Worm (Caenorhabditis elegans): ENCODE data around the gene srb-11.
A peak's percentile ranks its signal among the peaks of the same experiment; 100 is the strongest.

srb-11 gene

DNA sequence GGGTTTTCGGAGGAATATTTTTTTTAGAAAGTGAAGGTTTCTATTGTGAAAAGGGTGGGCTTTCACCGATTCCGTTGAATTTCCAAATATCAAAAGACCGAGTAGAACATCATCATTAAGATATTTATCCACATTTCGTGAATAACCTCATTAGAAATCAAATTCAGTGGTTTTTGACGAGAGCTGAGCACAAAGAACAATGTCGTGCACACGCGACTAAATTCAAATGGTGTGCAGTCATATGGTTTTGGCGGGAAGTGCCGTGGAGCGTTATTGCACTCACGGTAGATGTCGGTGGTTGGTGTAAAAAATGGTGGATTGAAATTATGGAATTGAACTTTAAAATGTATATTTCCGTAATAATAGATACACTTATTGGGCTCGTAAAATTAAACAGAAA lies 40.0 kb downstream of the srb-11 start:
- TF ChIP-seq ama-1 (optimal IDR thresholded peaks at IDR 0.05) = no peak
- TF ChIP-seq hmg-4 (GFP tag; optimal IDR thresholded peaks at IDR 0.05) = no peak
- no peak for TF ChIP-seq sea-1 (GFP tag; conservative IDR thresholded peaks at IDR 0.05)
- no peak for TF ChIP-seq hmbx-1 (tag; optimal IDR thresholded peaks at IDR 0.05)
- TF ChIP-seq B0310.2 (tag; optimal IDR thresholded peaks at IDR 0.05) = no peak

DNA sequence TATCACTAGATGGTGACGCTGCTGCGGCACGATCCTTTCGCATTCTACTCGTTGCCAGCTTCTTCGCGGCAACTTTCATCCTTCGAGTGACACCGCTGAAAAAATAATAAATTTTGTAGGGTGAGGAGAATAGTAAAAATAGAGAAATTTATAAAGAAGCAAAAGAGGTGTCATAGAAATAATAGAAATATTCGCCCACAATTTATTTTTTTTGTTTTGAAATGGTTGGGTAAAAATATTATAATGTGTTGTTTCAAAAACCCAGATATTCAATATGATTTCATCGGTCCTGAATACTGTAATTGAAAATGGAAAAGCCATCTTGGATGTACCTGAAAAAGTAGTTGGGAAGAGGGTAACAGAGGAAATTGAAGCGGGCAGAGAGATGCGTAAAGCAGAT lies 40.4 kb downstream of the srb-11 start, which contains the start of gene set-1:
set-1 (minus strand) TSS at position 101 of the 400 bp plus-strand sequence.
- TF ChIP-seq ceh-36 (tag; optimal IDR thresholded peaks at IDR 0.05) = no peak
- no peak for TF ChIP-seq ama-1 (optimal IDR thresholded peaks at IDR 0.05)
- TF ChIP-seq ceh-13 (GFP tag; optimal IDR thresholded peaks at IDR 0.05) = no peak
- TF ChIP-seq ets-7 (tag; optimal IDR thresholded peaks at IDR 0.05) = no peak
- TF ChIP-seq tbx-11 (GFP tag; IDR thresholded peaks at IDR 0.05) = no peak
- no peak for TF ChIP-seq hmg-4 (GFP tag; optimal IDR thresholded peaks at IDR 0.05)
- no peak for TF ChIP-seq flt-1 (GFP tag; IDR thresholded peaks at IDR 0.05)
- no peak for TF ChIP-seq hnd-1 (tag; optimal IDR thresholded peaks at IDR 0.05)
- no peak for TF ChIP-seq F13C5.2 (tag; optimal IDR thresholded peaks at IDR 0.05)
- no peak for TF ChIP-seq sea-1 (GFP tag; conservative IDR thresholded peaks at IDR 0.05)
- TF ChIP-seq aly-1 (tag; optimal IDR thresholded peaks at IDR 0.05) = no peak

- TF ChIP-seq scrt-1 (GFP tag; IDR thresholded peaks at IDR 0.05) (no peak), tbx-37 (GFP tag; conservative IDR thresholded peaks at IDR 0.05) (no peak), F13C5.2 (tag; optimal IDR thresholded peaks at IDR 0.05) (no peak), aly-1 (tag; optimal IDR thresholded peaks at IDR 0.05) (no peak), pes-1 (GFP tag; IDR thresholded peaks at IDR 0.05) (no peak), sea-1 (GFP tag; conservative IDR thresholded peaks at IDR 0.05) (no peak), B0310.2 (tag; optimal IDR thresholded peaks at IDR 0.05) (no peak), hmbx-1 (tag; optimal IDR thresholded peaks at IDR 0.05) (no peak), flt-1 (GFP tag; IDR thresholded peaks at IDR 0.05) (no peak), hnd-1 (tag; optimal IDR thresholded peaks at IDR 0.05) (no peak), tra-4 (tag; optimal IDR thresholded peaks at IDR 0.05) (no peak), tbx-11 (GFP tag; IDR thresholded peaks at IDR 0.05) (no peak), ceh-13 (GFP tag; optimal IDR thresholded peaks at IDR 0.05) (no peak), ets-7 (tag; optimal IDR thresholded peaks at IDR 0.05) (no peak), ama-1 (optimal IDR thresholded peaks at IDR 0.05) (no peak), hmg-4 (GFP tag; optimal IDR thresholded peaks at IDR 0.05) (no peak), ceh-36 (tag; optimal IDR thresholded peaks at IDR 0.05) (no peak)
Observed at ce11 chrIII:6450596-6450995, 42.1 kb downstream of the srb-11 start, which contains the start of gene T26A5.6. TSS of gene T26A5.6 (minus strand) at chrIII:6450696.

DNA sequence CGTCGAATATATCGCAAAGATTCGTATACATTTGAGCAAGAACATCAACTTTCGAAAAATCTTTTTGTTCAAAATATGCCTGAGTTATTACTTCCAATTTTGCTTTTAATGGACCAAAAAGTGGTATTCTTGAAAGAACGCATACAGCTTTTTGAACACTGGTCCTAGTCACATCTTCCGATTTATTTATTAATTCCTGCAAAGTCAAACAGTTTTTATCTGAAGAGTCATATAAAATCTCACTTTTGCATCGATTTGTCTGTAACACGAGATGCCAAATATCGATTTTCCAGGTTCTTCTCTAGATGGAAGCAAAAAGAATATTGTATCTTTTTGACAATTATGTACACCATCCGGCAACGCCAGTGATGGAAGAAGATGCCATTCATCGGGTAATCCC lies 42.9 kb downstream of the srb-11 start:
- TF ChIP-seq hnd-1 (tag; optimal IDR thresholded peaks at IDR 0.05) (no peak), pes-1 (GFP tag; IDR thresholded peaks at IDR 0.05) (peak; percentile 34; the same call in 1 of the 2 replicates), ama-1 (optimal IDR thresholded peaks at IDR 0.05) (peak; percentile 70)

DNA sequence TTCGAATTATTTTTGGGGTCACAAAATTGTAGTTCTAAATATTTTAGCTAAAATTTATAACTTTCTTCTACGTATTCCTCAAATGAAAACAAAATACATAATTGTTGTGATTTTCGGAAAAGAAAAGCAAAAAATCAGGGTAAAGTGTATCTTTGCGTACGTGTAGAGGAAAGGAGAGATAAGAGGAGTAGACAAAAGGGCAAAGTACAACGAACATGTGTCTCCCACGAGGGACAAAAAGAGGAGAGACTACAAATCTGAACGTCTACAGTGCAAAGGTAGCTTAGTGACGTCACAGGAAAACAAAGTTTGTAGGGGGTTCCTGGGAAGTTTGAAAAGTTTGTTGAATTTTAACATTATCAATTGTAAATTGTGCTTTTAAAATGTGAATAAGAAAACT lies 45.2 kb downstream of the srb-11 start:
- TF ChIP-seq sea-1 (GFP tag; conservative IDR thresholded peaks at IDR 0.05) (0 out of 2 replicates have a peak, but pooled peaks have one; percentile 30), ama-1 (optimal IDR thresholded peaks at IDR 0.05) (no peak)

ce11 chrIII:6446807-6447206 lies 45.9 kb downstream of the srb-11 start, which contains the start of gene let-721:
TSS of gene let-721 (minus strand) at chrIII:6446907.
- TF ChIP-seq flt-1 (GFP tag; IDR thresholded peaks at IDR 0.05) = no peak
- TF ChIP-seq tbx-37 (GFP tag; conservative IDR thresholded peaks at IDR 0.05) = no peak
- no peak for TF ChIP-seq tra-4 (tag; optimal IDR thresholded peaks at IDR 0.05)
- TF ChIP-seq sea-1 (GFP tag; conservative IDR thresholded peaks at IDR 0.05) = no peak
- no peak for TF ChIP-seq pes-1 (GFP tag; IDR thresholded peaks at IDR 0.05)
- TF ChIP-seq ceh-36 (tag; optimal IDR thresholded peaks at IDR 0.05) = no peak
- no peak for TF ChIP-seq ets-7 (tag; optimal IDR thresholded peaks at IDR 0.05)
- no peak for TF ChIP-seq ceh-13 (GFP tag; optimal IDR thresholded peaks at IDR 0.05)
- no peak for TF ChIP-seq B0310.2 (tag; optimal IDR thresholded peaks at IDR 0.05)
- no peak for TF ChIP-seq scrt-1 (GFP tag; IDR thresholded peaks at IDR 0.05)
- TF ChIP-seq aly-1 (tag; optimal IDR thresholded peaks at IDR 0.05) = no peak
- TF ChIP-seq hnd-1 (tag; optimal IDR thresholded peaks at IDR 0.05) = no peak
- TF ChIP-seq F13C5.2 (tag; optimal IDR thresholded peaks at IDR 0.05) = no peak
- TF ChIP-seq tbx-11 (GFP tag; IDR thresholded peaks at IDR 0.05) = no peak
- no peak for TF ChIP-seq ama-1 (optimal IDR thresholded peaks at IDR 0.05)
- no peak for TF ChIP-seq hmbx-1 (tag; optimal IDR thresholded peaks at IDR 0.05)
- no peak for TF ChIP-seq hmg-4 (GFP tag; optimal IDR thresholded peaks at IDR 0.05)

- no peak for TF ChIP-seq scrt-1 (GFP tag; IDR thresholded peaks at IDR 0.05)
- TF ChIP-seq aly-1 (tag; optimal IDR thresholded peaks at IDR 0.05) = no peak
- TF ChIP-seq ets-7 (tag; optimal IDR thresholded peaks at IDR 0.05) = no peak
- TF ChIP-seq pes-1 (GFP tag; IDR thresholded peaks at IDR 0.05) = no peak
- TF ChIP-seq ama-1 (optimal IDR thresholded peaks at IDR 0.05) = no peak
- TF ChIP-seq B0310.2 (tag; optimal IDR thresholded peaks at IDR 0.05) = no peak
- TF ChIP-seq tbx-37 (GFP tag; conservative IDR thresholded peaks at IDR 0.05) = no peak
- no peak for TF ChIP-seq hmg-4 (GFP tag; optimal IDR thresholded peaks at IDR 0.05)
- no peak for TF ChIP-seq tra-4 (tag; optimal IDR thresholded peaks at IDR 0.05)
- TF ChIP-seq F13C5.2 (tag; optimal IDR thresholded peaks at IDR 0.05) = no peak
- TF ChIP-seq ceh-13 (GFP tag; optimal IDR thresholded peaks at IDR 0.05) = no peak
- no peak for TF ChIP-seq hmbx-1 (tag; optimal IDR thresholded peaks at IDR 0.05)
- TF ChIP-seq flt-1 (GFP tag; IDR thresholded peaks at IDR 0.05) = no peak
- TF ChIP-seq hnd-1 (tag; optimal IDR thresholded peaks at IDR 0.05) = no peak
- TF ChIP-seq sea-1 (GFP tag; conservative IDR thresholded peaks at IDR 0.05) = no peak
- TF ChIP-seq tbx-11 (GFP tag; IDR thresholded peaks at IDR 0.05) = no peak
- no peak for TF ChIP-seq ceh-36 (tag; optimal IDR thresholded peaks at IDR 0.05)
Observed at ce11 chrIII:6444335-6444734, 48.4 kb downstream of the srb-11 start, which contains the start of gene C05D11.13. TSS of gene C05D11.13 (minus strand) at chrIII:6444586.

Measured in whole organism, early embryonic.